Worm (Caenorhabditis elegans) whole organism, L1 larva: ENCODE results near the gene ttr-7.

Experiments
- C04F5.9 ChIP-seq: sonication (generic microtip); optimal IDR thresholded peaks from 2 replicates; lab custom pipeline; 2016; ENCODE audit warnings: missing genetic modification characterization, missing compliant biosample characterization
- Y116A8C.19 ChIP-seq: sonication (generic microtip); optimal IDR thresholded peaks from 2 replicates; lab custom pipeline; 2016; ENCODE audit warnings: missing compliant biosample characterization, missing genetic modification characterization, borderline replicate concordance
- alr-1 ChIP-seq: fragments of 200-800 bp; sonication (Bioruptor generic); optimal IDR thresholded peaks from 2 replicates; lab custom pipeline; 2018; ENCODE audit warnings: borderline replicate concordance, mild to moderate bottlenecking, missing genetic modification characterization, missing compliant biosample characterization
- blmp-1 ChIP-seq: fragments of 150-350 bp; optimal IDR thresholded peaks from 2 replicates; lab custom pipeline; 2014; ENCODE audit warnings: missing biosample characterization, missing genetic modification characterization
- ceh-8 ChIP-seq: fragments of 200-800 bp; sonication (Bioruptor generic); optimal IDR thresholded peaks from 2 replicates; lab custom pipeline; 2018; ENCODE audit warnings: mild to moderate bottlenecking, missing genetic modification characterization, moderate library complexity, missing compliant biosample characterization
- ceh-82 ChIP-seq, 3 experiments: fragments of 150-350 bp in 1 of 3; sonication (generic microtip) in 2 of 3; optimal IDR thresholded peaks; 2 replicates each; lab custom pipeline; 2014 to 2017; ENCODE audit warnings: missing biosample characterization in 3 of 3, missing genetic modification characterization in 3 of 3
- ceh-90 ChIP-seq: sonication (generic microtip); optimal IDR thresholded peaks from 2 replicates; lab custom pipeline; 2016; ENCODE audit warnings: missing genetic modification characterization, missing compliant biosample characterization
- dpl-1 ChIP-seq, 3 experiments: fragments of 150-350 bp in 2 of 3; sonication (generic microtip) in 1 of 3; optimal IDR thresholded peaks; 2 replicates each; lab custom pipeline; 2014 to 2017; ENCODE audit warnings: missing biosample characterization in 3 of 3, missing genetic modification characterization in 3 of 3, missing genetic modification reagents in 3 of 3
- efl-1 ChIP-seq, 4 experiments: fragments of 150-350 bp; optimal IDR thresholded peaks in 3 of 4; peaks in 1 of 4; 1 replicate in 1 of 4; 2 replicates in 3 of 4; lab custom pipeline; 2014; ENCODE audit warnings: missing biosample characterization in 2 of 4, missing genetic modification characterization in 2 of 4, missing genetic modification reagents in 2 of 4
- efl-3 ChIP-seq: fragments of 200-800 bp; sonication (Bioruptor generic); optimal IDR thresholded peaks from 2 replicates; lab custom pipeline; 2018; ENCODE audit warnings: mild to moderate bottlenecking, missing genetic modification characterization, missing compliant biosample characterization
- elt-2 ChIP-seq: sonication (generic microtip); optimal IDR thresholded peaks from 2 replicates; lab custom pipeline; 2016; ENCODE audit warnings: missing genetic modification characterization, mild to moderate bottlenecking, inconsistent platforms, missing compliant biosample characterization, missing genetic modification reagents
- elt-3 ChIP-seq, 6 experiments: fragments of 150-350 bp in 1 of 6; sonication (generic microtip); optimal IDR thresholded peaks; 2 replicates each; lab custom pipeline; 2017 to 2018; ENCODE audit warnings: missing biosample characterization in 6 of 6, missing genetic modification characterization in 6 of 6, inconsistent platforms in 1 of 6
- ets-5 ChIP-seq: fragments of 200-800 bp; sonication (Bioruptor generic); IDR thresholded peaks from 2 replicates; pipeline ENCODE4 v1.3.6; 2022; ENCODE audit warnings: missing genetic modification characterization, missing compliant biosample characterization
- fkh-10 ChIP-seq: sonication (generic microtip); optimal IDR thresholded peaks from 2 replicates; lab custom pipeline; 2017; ENCODE audit warnings: missing biosample characterization, missing genetic modification reagents, missing genetic modification characterization
- grh-1 ChIP-seq: fragments of 200-800 bp; sonication (Bioruptor generic); IDR thresholded peaks from 2 replicates; pipeline ENCODE4 v1.3.6; 2022; ENCODE audit warnings: missing genetic modification reagents, missing genetic modification characterization, missing compliant biosample characterization
- hlh-17 ChIP-seq: fragments of 200-800 bp; sonication (Bioruptor generic); optimal IDR thresholded peaks from 2 replicates; lab custom pipeline; 2018; ENCODE audit warnings: missing genetic modification characterization, mild to moderate bottlenecking, missing compliant biosample characterization, moderate library complexity, borderline replicate concordance
- hlh-4 ChIP-seq: sonication (generic microtip); optimal IDR thresholded peaks from 2 replicates; lab custom pipeline; 2016; ENCODE audit warnings: mild to moderate bottlenecking, missing genetic modification characterization, missing compliant biosample characterization
- irx-1 ChIP-seq: sonication (generic microtip); optimal IDR thresholded peaks from 2 replicates; lab custom pipeline; 2016; ENCODE audit warnings: missing genetic modification characterization, missing compliant biosample characterization
- lin-13 ChIP-seq: fragments of 150-350 bp; optimal IDR thresholded peaks from 2 replicates; lab custom pipeline; 2014; ENCODE audit warnings: missing biosample characterization, missing genetic modification reagents, missing genetic modification characterization
- lin-14 ChIP-seq: fragments of 200-800 bp; sonication (Bioruptor generic); optimal IDR thresholded peaks from 2 replicates; lab custom pipeline; 2018; ENCODE audit warnings: mild to moderate bottlenecking, missing genetic modification characterization, moderate library complexity, missing compliant biosample characterization
- lsy-2 ChIP-seq, 2 experiments: fragments of 150-350 bp; optimal IDR thresholded peaks; 2 replicates each; lab custom pipeline; 2014; ENCODE audit warnings: missing biosample characterization in 2 of 2, missing genetic modification characterization in 2 of 2
- mab-9 ChIP-seq: fragments of 200-800 bp; sonication (Bioruptor generic); IDR thresholded peaks from 2 replicates; pipeline ENCODE4 v1.3.6; 2022; ENCODE audit warnings: missing genetic modification reagents, missing genetic modification characterization, missing compliant biosample characterization
- mdl-1 ChIP-seq, 2 experiments: fragments of 150-350 bp; optimal IDR thresholded peaks; 2 replicates each; lab custom pipeline; 2014 to 2017; ENCODE audit warnings: missing biosample characterization in 2 of 2, missing genetic modification characterization in 2 of 2, inconsistent platforms in 1 of 2
- nhr-12 ChIP-seq: sonication (generic microtip); optimal IDR thresholded peaks from 2 replicates; lab custom pipeline; 2017; ENCODE audit warnings: missing biosample characterization, missing genetic modification characterization
- nhr-19 ChIP-seq: fragments of 200-800 bp; sonication (Bioruptor generic); conservative IDR thresholded peaks from 2 replicates; pipeline ENCODE4 v1.3.6; 2022; ENCODE audit warnings: missing genetic modification characterization, missing compliant biosample characterization
- nhr-20 ChIP-seq: sonication (generic microtip); optimal IDR thresholded peaks from 2 replicates; lab custom pipeline; 2016; ENCODE audit warnings: mild to moderate bottlenecking, missing genetic modification characterization, missing compliant biosample characterization
- nhr-237 ChIP-seq: fragments of 150-350 bp; optimal IDR thresholded peaks from 2 replicates; lab custom pipeline; 2014; ENCODE audit warnings: missing biosample characterization, missing genetic modification characterization
- nhr-28 ChIP-seq: fragments of 150-350 bp; optimal IDR thresholded peaks from 2 replicates; lab custom pipeline; 2014; ENCODE audit warnings: missing biosample characterization, missing genetic modification characterization
- nhr-76 ChIP-seq: sonication (generic microtip); optimal IDR thresholded peaks from 2 replicates; lab custom pipeline; 2017; ENCODE audit warnings: missing biosample characterization, missing genetic modification characterization
- nhr-77 ChIP-seq: fragments of 150-350 bp; optimal IDR thresholded peaks from 2 replicates; lab custom pipeline; 2014; ENCODE audit warnings: missing biosample characterization, missing genetic modification characterization
- nhr-90 ChIP-seq: sonication (generic microtip); optimal IDR thresholded peaks from 2 replicates; lab custom pipeline; 2016; ENCODE audit warnings: mild to moderate bottlenecking, missing genetic modification characterization, missing compliant biosample characterization; ENCODE audit not compliant: poor library complexity
- pax-3 ChIP-seq: fragments of 200-800 bp; sonication (Bioruptor generic); optimal IDR thresholded peaks from 2 replicates; lab custom pipeline; 2018; ENCODE audit warnings: mild to moderate bottlenecking, missing genetic modification characterization, moderate library complexity, missing compliant biosample characterization
- skn-1 ChIP-seq: fragments of 150-350 bp; optimal IDR thresholded peaks from 2 replicates; lab custom pipeline; 2014; ENCODE audit warnings: missing biosample characterization, missing genetic modification characterization
- snpc-4 ChIP-seq: fragments of 150-350 bp; optimal IDR thresholded peaks from 2 replicates; lab custom pipeline; 2014; ENCODE audit warnings: missing biosample characterization, missing genetic modification characterization
- snu-23 ChIP-seq: sonication (generic microtip); optimal IDR thresholded peaks from 2 replicates; lab custom pipeline; 2016; ENCODE audit warnings: missing genetic modification characterization, missing compliant biosample characterization
- swsn-7 ChIP-seq: sonication (generic microtip); optimal IDR thresholded peaks from 2 replicates; lab custom pipeline; 2016; ENCODE audit warnings: missing genetic modification characterization, missing compliant biosample characterization
- tbx-2 ChIP-seq: sonication (generic microtip); optimal IDR thresholded peaks from 2 replicates; lab custom pipeline; 2016; ENCODE audit warnings: missing genetic modification characterization, missing compliant biosample characterization
- tlp-1 ChIP-seq: fragments of 150-350 bp; optimal IDR thresholded peaks from 2 replicates; lab custom pipeline; 2014; ENCODE audit warnings: missing biosample characterization, missing genetic modification characterization
- unc-130 ChIP-seq: fragments of 150-350 bp; optimal IDR thresholded peaks from 2 replicates; lab custom pipeline; 2017; ENCODE audit warnings: missing biosample characterization, missing genetic modification characterization, inconsistent platforms
- unc-30 ChIP-seq: sonication (generic microtip); optimal IDR thresholded peaks from 2 replicates; lab custom pipeline; 2017; ENCODE audit warnings: missing biosample characterization, missing genetic modification characterization
- unc-86 ChIP-seq: sonication (generic microtip); optimal IDR thresholded peaks from 2 replicates; lab custom pipeline; 2016; ENCODE audit warnings: missing genetic modification characterization, missing compliant biosample characterization
- unc-98 ChIP-seq: fragments of 200-800 bp; sonication (Bioruptor generic); IDR thresholded peaks from 2 replicates; pipeline ENCODE4 v1.3.6; 2022; ENCODE audit warnings: missing genetic modification characterization, missing compliant biosample characterization
- xbp-1 ChIP-seq: sonication (generic microtip); optimal IDR thresholded peaks from 2 replicates; lab custom pipeline; 2016; ENCODE audit warnings: missing genetic modification characterization, missing compliant biosample characterization
- zip-4 ChIP-seq: fragments of 200-800 bp; sonication (Bioruptor generic); optimal IDR thresholded peaks from 2 replicates; lab custom pipeline; 2018; ENCODE audit warnings: mild to moderate bottlenecking, missing genetic modification characterization, moderate library complexity, missing compliant biosample characterization
- ztf-4 ChIP-seq: fragments of 150-350 bp; optimal IDR thresholded peaks from 2 replicates; lab custom pipeline; 2014; ENCODE audit warnings: missing biosample characterization, missing genetic modification characterization

Gene ttr-7

DNA sequence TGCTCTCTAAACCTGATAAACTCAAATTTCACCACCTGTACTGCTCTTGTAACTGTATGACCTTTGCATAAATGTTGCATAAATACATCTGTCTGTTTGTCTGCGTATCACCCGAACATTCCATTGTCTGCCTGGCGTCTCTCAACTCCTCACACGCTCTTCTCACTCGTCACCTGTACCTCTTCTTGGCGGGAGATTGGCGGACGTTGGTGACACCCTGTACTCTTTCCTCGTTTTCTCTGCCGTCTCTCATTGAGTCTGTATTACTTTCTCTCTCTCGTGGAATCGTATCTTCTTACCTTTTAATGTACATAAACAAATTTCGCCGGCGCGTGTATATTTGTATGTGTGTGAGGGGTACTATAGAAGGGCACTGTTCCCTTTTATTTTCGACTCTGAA is 47.0 kb upstream of the ttr-7 start (continued):
- TF ChIP-seq hlh-4 (tag; lab: Kevin White, UChicago), result no peak
- no peak for TF ChIP-seq C04F5.9 (tag; lab: Kevin White, UChicago)
- no peak for TF ChIP-seq nhr-76 (tag; lab: Kevin White, UChicago)
- TF ChIP-seq fkh-10, result no peak
- peak; percentile 24; the same call in 1 of the 2 replicates for TF ChIP-seq grh-1 (GFP tag; lab: Robert Waterston, UW)
- no peak for TF ChIP-seq ceh-8
- TF ChIP-seq ets-5 (GFP tag; lab: Robert Waterston, UW), result no peak
- TF ChIP-seq hlh-17 (GFP tag; lab: Kevin White, UChicago), result no peak
- TF ChIP-seq lin-14 (GFP tag; lab: Kevin White, UChicago), result peak; percentile 85
- no peak for TF ChIP-seq nhr-19 (GFP tag; lab: Robert Waterston, UW)
- no peak for TF ChIP-seq Y116A8C.19 (tag; lab: Kevin White, UChicago)
- no peak for TF ChIP-seq mab-9 (GFP tag; lab: Robert Waterston, UW)
- no peak for TF ChIP-seq unc-98 (GFP tag; lab: Robert Waterston, UW)
- TF ChIP-seq nhr-90 (tag; lab: Kevin White, UChicago), result peak; percentile 61
- no peak for TF ChIP-seq alr-1 (tag; lab: Kevin White, UChicago)
- TF ChIP-seq efl-3 (GFP tag; lab: Kevin White, UChicago), result no peak
- TF ChIP-seq skn-1 (tag; lab: Kevin White, UChicago), result no peak
- TF ChIP-seq blmp-1, result peak; percentile 66
- peak; percentile 16 to 47 for TF ChIP-seq efl-1 (optimal IDR thresholded peaks at IDR 0.05; lab: Kevin White, UChicago)
- no peak for TF ChIP-seq efl-1 (GFP tag; optimal IDR thresholded peaks at IDR 0.05 in 1 of 2; lab: Kevin White, UChicago)
- TF ChIP-seq nhr-77, result no peak
- no peak for TF ChIP-seq ceh-90
- TF ChIP-seq mdl-1 (tag; optimal IDR thresholded peaks at IDR 0.05; lab: Kevin White, UChicago), result peak in 1 of 2 experiments; percentile 27
- TF ChIP-seq unc-30 (tag; lab: Kevin White, UChicago), result no peak
- TF ChIP-seq tlp-1 (tag; lab: Kevin White, UChicago), result no peak
- no peak for TF ChIP-seq nhr-237
- no peak for TF ChIP-seq unc-86 (tag; lab: Kevin White, UChicago)
- TF ChIP-seq nhr-12 (tag; lab: Kevin White, UChicago), result no peak
- TF ChIP-seq ceh-82 (tag; optimal IDR thresholded peaks at IDR 0.05; lab: Kevin White, UChicago), result peak in 1 of 3 experiments; percentile 24
- peak in 1 of 2 experiments; percentile 27 for TF ChIP-seq lsy-2 (tag; optimal IDR thresholded peaks at IDR 0.05; lab: Kevin White, UChicago)
- TF ChIP-seq xbp-1 (tag; lab: Kevin White, UChicago), result no peak
- no peak for TF ChIP-seq zip-4 (GFP tag; lab: Kevin White, UChicago)
- peak; percentile 65 for TF ChIP-seq elt-2 (tag; lab: Kevin White, UChicago)
- no peak for TF ChIP-seq lin-13 (GFP tag; lab: Kevin White, UChicago)
- no peak for TF ChIP-seq tbx-2
- TF ChIP-seq nhr-28 (tag; lab: Kevin White, UChicago), result no peak
- TF ChIP-seq elt-3 (tag; optimal IDR thresholded peaks at IDR 0.05; lab: Kevin White, UChicago), result no peak
- peak; percentile 63 for TF ChIP-seq nhr-20 (tag; lab: Kevin White, UChicago)
- peak; percentile 39 for TF ChIP-seq swsn-7 (tag; lab: Kevin White, UChicago)
- no peak for TF ChIP-seq unc-130 (tag; lab: Kevin White, UChicago)

ce11 chrIII:563755-564154 is 42.0 kb upstream of the ttr-7 start:
- TF ChIP-seq snpc-4 (tag; lab: Kevin White, UChicago) (no peak), irx-1 (tag; lab: Kevin White, UChicago) (no peak), pax-3 (tag; lab: Kevin White, UChicago) (no peak), ztf-4 (tag; lab: Kevin White, UChicago) (no peak), dpl-1 (GFP tag; optimal IDR thresholded peaks at IDR 0.05; lab: Kevin White, UChicago) (peak in 1 of 3 experiments; percentile 5), blmp-1 (peak; percentile 86), snu-23 (GFP tag; lab: Kevin White, UChicago) (peak; percentile 23), lsy-2 (tag; optimal IDR thresholded peaks at IDR 0.05; lab: Kevin White, UChicago) (no peak), lin-14 (GFP tag; lab: Kevin White, UChicago) (peak; percentile 71), swsn-7 (tag; lab: Kevin White, UChicago) (no peak), alr-1 (tag; lab: Kevin White, UChicago) (no peak), nhr-90 (tag; lab: Kevin White, UChicago) (peak; percentile 27), tlp-1 (tag; lab: Kevin White, UChicago) (no peak)
